Fruit fly (Drosophila melanogaster) whole organism, embryonic: ENCODE data around the gene Fer3.

Source experiments
- Adf1 ChIP-seq: fragments of 200-800 bp; sonication (Bioruptor generic); IDR thresholded peaks from 2 replicates; pipeline ENCODE4 v1.3.6; 2022; ENCODE audit warnings: missing biosample characterization, missing genetic modification characterization
- Blimp-1 ChIP-seq: fragments of 200-800 bp; sonication (Bioruptor generic); optimal IDR thresholded peaks from 3 replicates; lab custom pipeline; 2018; ENCODE audit warnings: missing biosample characterization, missing genetic modification characterization, mild to moderate bottlenecking, moderate library complexity, missing genetic modification reagents
- BtbVII ChIP-seq: fragments of 200-800 bp; sonication (Bioruptor generic); optimal IDR thresholded peaks from 3 replicates; lab custom pipeline; 2017; ENCODE audit warnings: missing biosample characterization, mild to moderate bottlenecking, missing genetic modification characterization
- CG10979 ChIP-seq: fragments of 200-800 bp; sonication (Bioruptor generic); optimal IDR thresholded peaks from 2 replicates; lab custom pipeline; 2018; ENCODE audit warnings: missing biosample characterization, mild to moderate bottlenecking, missing genetic modification characterization, moderate library complexity
- CG12236 ChIP-seq: fragments of 200-800 bp; sonication (Bioruptor generic); optimal IDR thresholded peaks from 2 replicates; lab custom pipeline; 2016; ENCODE audit warnings: missing biosample characterization, missing genetic modification characterization
- CG14014 ChIP-seq: fragments of 200-800 bp; sonication (Bioruptor generic); IDR thresholded peaks from 2 replicates; pipeline ENCODE4 v1.3.6; 2022; ENCODE audit warnings: missing biosample characterization, missing genetic modification characterization
- CG14860 ChIP-seq: fragments of 200-800 bp; sonication (Bioruptor generic); IDR thresholded peaks from 3 replicates; pipeline ENCODE4 v1.3.6; 2022; ENCODE audit warnings: missing biosample characterization, missing genetic modification characterization; ENCODE audit not compliant: partially characterized antibody
- CG15269 ChIP-seq: fragments of 200-800 bp; sonication (Bioruptor generic); optimal IDR thresholded peaks from 2 replicates; lab custom pipeline; 2018; ENCODE audit warnings: missing biosample characterization, mild to moderate bottlenecking, missing genetic modification characterization, moderate library complexity
- CG16813 ChIP-seq: fragments of 200-800 bp; sonication (Bioruptor generic); IDR thresholded peaks from 3 replicates; pipeline ENCODE4 v1.3.6; 2022; ENCODE audit warnings: missing biosample characterization, missing genetic modification characterization; ENCODE audit not compliant: partially characterized antibody
- CG17359 ChIP-seq: fragments of 200-800 bp; sonication (Bioruptor generic); optimal IDR thresholded peaks from 3 replicates; lab custom pipeline; 2018; ENCODE audit warnings: missing biosample characterization, mild to moderate bottlenecking, missing genetic modification characterization, moderate library complexity
- CG18764 ChIP-seq: fragments of 200-800 bp; sonication (Bioruptor generic); optimal IDR thresholded peaks from 3 replicates; lab custom pipeline; 2016; ENCODE audit warnings: missing biosample characterization, missing genetic modification characterization
- CG2120 ChIP-seq: fragments of 200-800 bp; sonication (Bioruptor generic); optimal IDR thresholded peaks from 3 replicates; lab custom pipeline; 2016; ENCODE audit warnings: missing biosample characterization, missing genetic modification characterization
- CG2129 ChIP-seq: fragments of 200-800 bp; sonication (Bioruptor generic); IDR thresholded peaks from 2 replicates; pipeline ENCODE4 v1.3.6; 2022; ENCODE audit warnings: missing biosample characterization, missing genetic modification characterization; ENCODE audit not compliant: partially characterized antibody
- CG6813 ChIP-seq: fragments of 200-800 bp; sonication (Bioruptor generic); optimal IDR thresholded peaks from 2 replicates; lab custom pipeline; 2017; ENCODE audit warnings: missing biosample characterization, missing genetic modification characterization, mild to moderate bottlenecking, moderate library complexity, missing genetic modification reagents
- CG7786 ChIP-seq: fragments of 200-800 bp; sonication (Bioruptor generic); optimal IDR thresholded peaks from 2 replicates; lab custom pipeline; 2016; ENCODE audit warnings: missing biosample characterization, missing genetic modification characterization
- CG7839 ChIP-seq: fragments of 200-800 bp; sonication (Bioruptor generic); optimal IDR thresholded peaks from 3 replicates; lab custom pipeline; 2018; ENCODE audit warnings: missing biosample characterization, mild to moderate bottlenecking, missing genetic modification characterization, moderate library complexity
- CG7987 ChIP-seq: fragments of 200-800 bp; sonication (Bioruptor generic); optimal IDR thresholded peaks from 2 replicates; lab custom pipeline; 2018; ENCODE audit warnings: missing biosample characterization, mild to moderate bottlenecking, missing genetic modification characterization, moderate library complexity
- CG8944 ChIP-seq: fragments of 200-800 bp; sonication (Bioruptor generic); optimal IDR thresholded peaks from 3 replicates; lab custom pipeline; 2016; ENCODE audit warnings: missing biosample characterization, missing genetic modification characterization
- CkIIα-i1 ChIP-seq: fragments of 200-800 bp; sonication (Bioruptor generic); IDR thresholded peaks from 2 replicates; pipeline ENCODE4 v1.3.6; 2022; ENCODE audit warnings: missing biosample characterization, missing genetic modification characterization
- Dfd ChIP-seq, 2 experiments: fragments of >200 bp; optimal IDR thresholded peaks; 2 replicates each; lab custom pipeline; 2017; ENCODE audit warnings: missing biosample characterization in 2 of 2, missing genetic modification characterization in 2 of 2
- Hr39 ChIP-seq: fragments of >200 bp; optimal IDR thresholded peaks from 2 replicates; lab custom pipeline; 2017
- MBD-R2 ChIP-seq: fragments of 200-800 bp; sonication (Bioruptor generic); IDR thresholded peaks from 2 replicates; pipeline ENCODE4 v1.3.6; 2022; ENCODE audit warnings: missing biosample characterization, missing genetic modification characterization
- MESR4 ChIP-seq: fragments of 200-800 bp; sonication (Bioruptor generic); optimal IDR thresholded peaks from 2 replicates; lab custom pipeline; 2018; ENCODE audit warnings: missing biosample characterization, mild to moderate bottlenecking, missing genetic modification characterization, moderate library complexity
- Max ChIP-seq: fragments of 200-800 bp; sonication (Bioruptor generic); optimal IDR thresholded peaks from 2 replicates; lab custom pipeline; 2016; ENCODE audit warnings: missing biosample characterization, mild to moderate bottlenecking, missing genetic modification characterization
- NK7.1 ChIP-seq: fragments of 200-800 bp; sonication (Bioruptor generic); optimal IDR thresholded peaks from 3 replicates; lab custom pipeline; 2016; ENCODE audit warnings: missing biosample characterization, missing genetic modification characterization
- Optix ChIP-seq: fragments of 200-800 bp; sonication (Bioruptor generic); IDR thresholded peaks from 3 replicates; pipeline ENCODE4 v1.3.6; 2022; ENCODE audit warnings: missing biosample characterization, missing genetic modification characterization
- Poxn ChIP-seq: fragments of 200-800 bp; sonication (Bioruptor generic); IDR thresholded peaks from 2 replicates; pipeline ENCODE4 v1.3.6; 2022; ENCODE audit warnings: missing biosample characterization, missing genetic modification characterization
- Stat92E ChIP-seq, 3 experiments: fragments of >200 bp in 2 of 3; fragments of 200-800 bp in 1 of 3; sonication (Bioruptor generic) in 1 of 3; optimal IDR thresholded peaks; 2 replicates each; lab custom pipeline; 2017 to 2019; ENCODE audit warnings: missing biosample characterization in 3 of 3, missing genetic modification characterization in 3 of 3, mild to moderate bottlenecking in 1 of 3, moderate library complexity in 1 of 3
- Xrp1 ChIP-seq: fragments of 200-800 bp; sonication (Bioruptor generic); IDR thresholded peaks from 2 replicates; pipeline ENCODE4 v1.3.6; 2022; ENCODE audit warnings: missing biosample characterization, missing genetic modification characterization
- amos ChIP-seq: fragments of 200-800 bp; sonication (Bioruptor generic); IDR thresholded peaks from 2 replicates; pipeline ENCODE4 v1.3.6; 2022; ENCODE audit warnings: missing biosample characterization, missing genetic modification characterization; ENCODE audit not compliant: partially characterized antibody
- ato ChIP-seq: fragments of 200-800 bp; sonication (Bioruptor generic); IDR thresholded peaks from 2 replicates; pipeline ENCODE4 v1.3.6; 2022; ENCODE audit warnings: missing biosample characterization, missing genetic modification characterization; ENCODE audit not compliant: partially characterized antibody
- bab2 ChIP-seq: fragments of 200-800 bp; sonication (Bioruptor generic); optimal IDR thresholded peaks from 2 replicates; lab custom pipeline; 2016; ENCODE audit warnings: missing biosample characterization, missing genetic modification characterization
- bsh ChIP-seq, 2 experiments: fragments of 200-800 bp; sonication (Bioruptor generic); optimal IDR thresholded peaks; 2 replicates each; lab custom pipeline; 2017 to 2018; ENCODE audit warnings: mild to moderate bottlenecking in 2 of 2, missing biosample characterization in 2 of 2, missing genetic modification characterization in 2 of 2, moderate library complexity in 1 of 2
- cato ChIP-seq: fragments of 200-800 bp; sonication (Bioruptor generic); optimal IDR thresholded peaks from 2 replicates; lab custom pipeline; 2016; ENCODE audit warnings: missing biosample characterization, missing genetic modification characterization, borderline replicate concordance
- dimm ChIP-seq: fragments of 200-800 bp; sonication (Bioruptor generic); IDR thresholded peaks from 2 replicates; pipeline ENCODE4 v1.3.6; 2022; ENCODE audit warnings: missing biosample characterization, missing genetic modification characterization
- dpn ChIP-seq, 2 experiments: fragments of 200-800 bp; sonication (Bioruptor generic); optimal IDR thresholded peaks; 3 replicates each; lab custom pipeline; 2016; ENCODE audit warnings: missing biosample characterization in 2 of 2, missing genetic modification characterization in 2 of 2
- ems ChIP-seq: fragments of 200-800 bp; sonication (Bioruptor generic); optimal IDR thresholded peaks from 3 replicates; lab custom pipeline; 2016; ENCODE audit warnings: missing biosample characterization, missing genetic modification characterization
- gce ChIP-seq: fragments of 200-800 bp; sonication (Bioruptor generic); IDR thresholded peaks from 3 replicates; pipeline ENCODE4 v1.3.6; 2022; ENCODE audit warnings: missing biosample characterization, missing genetic modification characterization
- kni ChIP-seq: fragments of 200-800 bp; sonication (Bioruptor generic); optimal IDR thresholded peaks from 3 replicates; lab custom pipeline; 2017; ENCODE audit warnings: mild to moderate bottlenecking, missing biosample characterization, missing genetic modification reagents, missing genetic modification characterization
- lbe ChIP-seq: fragments of 200-800 bp; sonication (Bioruptor generic); optimal IDR thresholded peaks from 2 replicates; lab custom pipeline; 2016; ENCODE audit warnings: missing biosample characterization, mild to moderate bottlenecking, missing genetic modification characterization
- odd ChIP-seq: fragments of 200-800 bp; sonication (Bioruptor generic); optimal IDR thresholded peaks from 2 replicates; lab custom pipeline; 2017; ENCODE audit warnings: missing biosample characterization, mild to moderate bottlenecking, missing genetic modification characterization
- otp ChIP-seq: fragments of 200-800 bp; sonication (Bioruptor generic); IDR thresholded peaks from 3 replicates; pipeline ENCODE4, ENCODE4 v1.3.6; 2022; ENCODE audit warnings: missing biosample characterization, missing genetic modification characterization
- peb ChIP-seq: fragments of 200-800 bp; sonication (Bioruptor generic); IDR thresholded peaks from 2 replicates; pipeline ENCODE4 v1.3.6; 2022; ENCODE audit warnings: missing biosample characterization, missing genetic modification characterization
- pfk ChIP-seq: fragments of 200-800 bp; sonication (Bioruptor generic); optimal IDR thresholded peaks from 2 replicates; lab custom pipeline; 2018; ENCODE audit warnings: missing biosample characterization, mild to moderate bottlenecking, missing genetic modification characterization, moderate library complexity
- scrt ChIP-seq: fragments of 200-800 bp; sonication (Bioruptor generic); optimal IDR thresholded peaks from 2 replicates; lab custom pipeline; 2018; ENCODE audit warnings: missing biosample characterization, mild to moderate bottlenecking, missing genetic modification characterization, moderate library complexity
- ttk ChIP-seq: fragments of 200-800 bp; sonication (Bioruptor generic); IDR thresholded peaks from 2 replicates; pipeline ENCODE4 v2.1.2; 2022; ENCODE audit warnings: missing biosample characterization, missing genetic modification characterization
- usp ChIP-seq: fragments of >200 bp; optimal IDR thresholded peaks from 2 replicates; lab custom pipeline; 2017; ENCODE audit warnings: missing biosample characterization, missing genetic modification characterization
- vvl ChIP-seq: fragments of 200-800 bp; sonication (Bioruptor generic); IDR thresholded peaks from 2 replicates; pipeline ENCODE4 v1.3.6; 2022; ENCODE audit warnings: missing biosample characterization, missing genetic modification characterization
- z ChIP-seq: fragments of 200-800 bp; sonication (Bioruptor generic); IDR thresholded peaks from 3 replicates; pipeline ENCODE4 v1.3.6; 2022; ENCODE audit warnings: missing biosample characterization, missing genetic modification characterization

The Fer3 gene

dm6 chr3R:11673955-11674663, 20.0 kb downstream of the Fer3 start, which contains the start of gene CG14715 (continued):
- TF ChIP-seq CG16813 (GFP tag; lab: Robert Waterston, UW) (peak; percentile 58), ttk (GFP tag; lab: Robert Waterston, UW) (peak; percentile 45; the same call in 1 of the 2 replicates), cato (peak; percentile 52), CG2120 (GFP tag; lab: Kevin White, UChicago) (peak; percentile 67), CkIIα-i1 (GFP tag; lab: Robert Waterston, UW) (no peak), CG17359 (tag; lab: Kevin White, UChicago) (peak; percentile 23), odd (GFP tag; lab: Kevin White, UChicago) (no peak), usp (GFP tag; lab: Kevin White, UChicago) (no peak), CG10979 (tag; lab: Kevin White, UChicago) (peak; percentile 16), Hr39 (lab: Kevin White, UChicago) (no peak), CG12236 (peak; percentile 9), amos (no peak; the same call in 1 of the 2 replicates), vvl (GFP tag; lab: Robert Waterston, UW) (peak; percentile 70), kni (GFP tag; lab: Kevin White, UChicago) (no peak), Optix (no peak), Adf1 (GFP tag; lab: Robert Waterston, UW) (no peak), CG8944 (peak; percentile 35), gce (GFP tag; lab: Robert Waterston, UW) (no peak), Max (GFP tag; lab: Kevin White, UChicago) (peak; percentile 29), z (GFP tag; lab: Robert Waterston, UW) (no peak), CG18764 (peak; percentile 8), CG7839 (peak; percentile 48), CG7786 (GFP tag; lab: Kevin White, UChicago) (peak; percentile 1), CG14860 (GFP tag; lab: Robert Waterston, UW) (no peak), bab2 (GFP tag; lab: Kevin White, UChicago) (peak; percentile 43), CG2129 (GFP tag; lab: Robert Waterston, UW) (no peak), ato (no peak), Dfd (GFP tag; optimal IDR thresholded peaks at IDR 0.05; lab: Kevin White, UChicago) (no peak), lbe (GFP tag; lab: Kevin White, UChicago) (no peak), CG15269 (peak; percentile 36), MBD-R2 (GFP tag; lab: Robert Waterston, UW) (peak; percentile 67), scrt (GFP tag; lab: Kevin White, UChicago) (no peak), NK7.1 (no peak), Blimp-1 (GFP tag; lab: Kevin White, UChicago) (peak; percentile 37), CG6813 (GFP tag; lab: Kevin White, UChicago) (no peak), bsh (GFP tag; optimal IDR thresholded peaks at IDR 0.05; lab: Kevin White, UChicago) (peak in 1 of 2 experiments; percentile 20), CG7987 (GFP tag; lab: Kevin White, UChicago) (no peak), CG14014 (GFP tag; lab: Robert Waterston, UW) (peak; percentile 13; the same call in 1 of the 2 replicates), Xrp1 (GFP tag; lab: Robert Waterston, UW) (peak; percentile 56; the same call in 1 of the 2 replicates), MESR4 (GFP tag; lab: Kevin White, UChicago) (peak; percentile 49), otp (GFP tag; lab: Robert Waterston, UW) (no peak), Poxn (no peak), dimm (GFP tag; lab: Robert Waterston, UW) (no peak), Stat92E (GFP tag; optimal IDR thresholded peaks at IDR 0.05; lab: Kevin White, UChicago) (no peak), ems (GFP tag; lab: Kevin White, UChicago) (no peak), peb (no peak), pfk (no peak), dpn (GFP tag; optimal IDR thresholded peaks at IDR 0.05; lab: Kevin White, UChicago) (peak; percentile 42 to 52), BtbVII (GFP tag; lab: Kevin White, UChicago) (no peak)
